Worm (Caenorhabditis elegans) whole organism, midembryonic: ENCODE measurements around the gene Y5F2A.4.

ENCODE experiments used
- cog-1 ChIP-seq: sonication (generic microtip); optimal IDR thresholded peaks from 2 replicates; lab custom pipeline; 2016; ENCODE audit warnings: missing genetic modification characterization, missing compliant biosample characterization
- ztf-29 ChIP-seq: fragments of 200-800 bp; sonication (Bioruptor generic); IDR thresholded peaks from 2 replicates; pipeline ENCODE4 v1.3.6; 2022; ENCODE audit warnings: missing genetic modification reagents, missing genetic modification characterization, missing compliant biosample characterization

DNA sequence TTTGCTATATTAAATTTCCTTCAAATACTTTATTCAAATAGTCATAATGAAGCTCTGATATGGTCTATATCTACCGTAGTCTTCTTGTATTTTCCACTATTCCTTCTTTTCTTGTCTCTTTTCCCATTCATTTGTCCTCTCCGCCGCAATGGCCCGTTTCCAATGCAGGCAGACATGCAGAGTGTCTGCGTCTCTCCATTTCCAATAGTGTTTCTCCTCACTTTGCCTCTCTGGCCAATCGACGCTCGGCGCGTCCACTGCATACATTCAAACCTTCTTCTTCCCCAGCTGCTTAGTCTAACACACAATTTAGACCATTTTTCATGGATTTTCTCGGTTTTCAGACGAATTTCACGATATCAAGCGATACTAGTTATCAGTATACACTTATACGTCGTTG, 46.8 kb upstream of the Y5F2A.4 start:
- TF ChIP-seq cog-1 (tag; lab: Kevin White, UChicago): no peak
- no peak for TF ChIP-seq ztf-29 (GFP tag; lab: Robert Waterston, UW)
